Fruit fly (Drosophila melanogaster): ENCODE measurements around the gene CG31121.

- TF ChIP-seq Myc (optimal IDR thresholded peaks at IDR 0.05) (no peak), pan (optimal IDR thresholded peaks at IDR 0.05) (no peak), dl (GFP tag; optimal IDR thresholded peaks at IDR 0.05; ENCODE audit: insufficient read depth in 1 of 2, partially characterized antibody in 2 of 2) (no peak), psq (GFP tag; optimal IDR thresholded peaks at IDR 0.05) (no peak), N (GFP tag; optimal IDR thresholded peaks at IDR 0.05) (no peak), h (GFP tag; optimal IDR thresholded peaks at IDR 0.05) (no peak), Mio (GFP tag; optimal IDR thresholded peaks at IDR 0.05) (no peak), Hnf4 (GFP tag; optimal IDR thresholded peaks at IDR 0.05) (no peak), Hr78 (GFP tag; optimal IDR thresholded peaks at IDR 0.05) (no peak), CG9705 (GFP tag; optimal IDR thresholded peaks at IDR 0.05) (no peak), usp (GFP tag; optimal IDR thresholded peaks at IDR 0.05) (no peak), lola (GFP tag; optimal IDR thresholded peaks at IDR 0.05) (no peak), fru (GFP tag; optimal IDR thresholded peaks at IDR 0.05) (no peak), Abd-B (GFP tag; optimal IDR thresholded peaks at IDR 0.05) (no peak)
Measured at dm6 chr3R:24856143-24856542, 38.3 kb downstream of the CG31121 start, which contains the start of gene HDAC11.
